Fruit fly (Drosophila melanogaster) whole organism, embryonic: ENCODE data around the gene DIP2.

ENCODE experiments used
- Ada2b ChIP-seq: fragments of 200-800 bp; sonication (Bioruptor generic); IDR thresholded peaks from 2 replicates; pipeline ENCODE4 v1.3.6; 2022; ENCODE audit warnings: missing biosample characterization, missing genetic modification characterization
- BtbVII ChIP-seq: fragments of 200-800 bp; sonication (Bioruptor generic); optimal IDR thresholded peaks from 3 replicates; lab custom pipeline; 2017; ENCODE audit warnings: missing biosample characterization, mild to moderate bottlenecking, missing genetic modification characterization
- CG10147 ChIP-seq: fragments of 200-800 bp; sonication (Bioruptor generic); optimal IDR thresholded peaks from 2 replicates; lab custom pipeline; 2019; ENCODE audit warnings: missing biosample characterization, mild to moderate bottlenecking, missing genetic modification characterization, moderate library complexity
- CG10462 ChIP-seq: fragments of 200-800 bp; sonication (Bioruptor generic); optimal IDR thresholded peaks from 2 replicates; lab custom pipeline; 2016; ENCODE audit warnings: missing biosample characterization, missing genetic modification characterization
- CG10565 ChIP-seq: fragments of 200-800 bp; sonication (Bioruptor generic); optimal IDR thresholded peaks from 3 replicates; lab custom pipeline; 2016; ENCODE audit warnings: missing biosample characterization, mild to moderate bottlenecking, missing genetic modification characterization
- CG11247 ChIP-seq: fragments of 200-800 bp; sonication (Bioruptor generic); IDR thresholded peaks from 2 replicates; pipeline ENCODE4 v1.3.6; 2022; ENCODE audit warnings: missing biosample characterization, missing genetic modification characterization
- CG13424 ChIP-seq: fragments of 200-800 bp; sonication (Bioruptor generic); optimal IDR thresholded peaks from 2 replicates; lab custom pipeline; 2019; ENCODE audit warnings: missing biosample characterization, mild to moderate bottlenecking, missing genetic modification characterization, moderate library complexity
- CG13775 ChIP-seq: fragments of 200-800 bp; sonication (Bioruptor generic); optimal IDR thresholded peaks from 3 replicates; lab custom pipeline; 2017; ENCODE audit warnings: missing biosample characterization, mild to moderate bottlenecking, missing genetic modification characterization
- CG16779 ChIP-seq: fragments of 200-800 bp; sonication (Bioruptor generic); IDR thresholded peaks from 2 replicates; pipeline ENCODE4 v1.3.6; 2022; ENCODE audit warnings: missing biosample characterization, missing genetic modification characterization
- CG17612 ChIP-seq: fragments of 200-800 bp; sonication (Bioruptor generic); IDR thresholded peaks from 2 replicates; pipeline ENCODE4 v1.3.6; 2022; ENCODE audit warnings: missing biosample characterization, missing genetic modification characterization
- CG17802 ChIP-seq: fragments of 200-800 bp; sonication (Bioruptor generic); optimal IDR thresholded peaks from 2 replicates; lab custom pipeline; 2018; ENCODE audit warnings: missing biosample characterization, mild to moderate bottlenecking, missing genetic modification characterization, moderate library complexity
- CG17912 ChIP-seq: fragments of 200-800 bp; sonication (Bioruptor generic); optimal IDR thresholded peaks from 2 replicates; lab custom pipeline; 2018; ENCODE audit warnings: missing biosample characterization, mild to moderate bottlenecking, missing genetic modification characterization
- CG18011 ChIP-seq: fragments of 200-800 bp; sonication (Bioruptor generic); optimal IDR thresholded peaks from 2 replicates; lab custom pipeline; 2017; ENCODE audit warnings: missing biosample characterization, missing genetic modification characterization, mild to moderate bottlenecking, moderate library complexity, missing genotype
- CG2889 ChIP-seq: fragments of 200-800 bp; sonication (Bioruptor generic); IDR thresholded peaks from 3 replicates; pipeline ENCODE4 v1.3.6; 2022; ENCODE audit warnings: missing biosample characterization, missing genetic modification characterization
- CG30020 ChIP-seq: fragments of 200-800 bp; optimal IDR thresholded peaks from 2 replicates; lab custom pipeline; 2019; ENCODE audit warnings: missing biosample characterization, mild to moderate bottlenecking, missing genetic modification characterization, moderate library complexity
- CG3065 ChIP-seq: fragments of 200-800 bp; sonication (Bioruptor generic); optimal IDR thresholded peaks from 2 replicates; lab custom pipeline; 2016; ENCODE audit warnings: missing biosample characterization, missing genetic modification characterization
- CG33557 ChIP-seq: fragments of 200-800 bp; sonication (Bioruptor generic); optimal IDR thresholded peaks from 2 replicates; lab custom pipeline; 2019; ENCODE audit warnings: missing biosample characterization, mild to moderate bottlenecking, missing genetic modification characterization, moderate library complexity
- CG43689 ChIP-seq: fragments of 200-800 bp; sonication (Bioruptor generic); IDR thresholded peaks from 2 replicates; pipeline ENCODE4 v1.3.6; 2022; ENCODE audit warnings: missing biosample characterization, missing genetic modification characterization
- CG6683 ChIP-seq: fragments of 200-800 bp; sonication (Bioruptor generic); optimal IDR thresholded peaks from 2 replicates; lab custom pipeline; 2017; ENCODE audit warnings: missing biosample characterization, mild to moderate bottlenecking, missing genetic modification characterization, missing genetic modification reagents
- CG7987 ChIP-seq: fragments of 200-800 bp; sonication (Bioruptor generic); optimal IDR thresholded peaks from 2 replicates; lab custom pipeline; 2018; ENCODE audit warnings: missing biosample characterization, mild to moderate bottlenecking, missing genetic modification characterization, moderate library complexity
- Camta ChIP-seq: fragments of 200-800 bp; sonication (Bioruptor generic); optimal IDR thresholded peaks from 2 replicates; lab custom pipeline; 2016; ENCODE audit warnings: missing biosample characterization, missing genetic modification characterization
- Dref ChIP-seq: fragments of 200-800 bp; sonication (Bioruptor generic); IDR thresholded peaks from 2 replicates; pipeline ENCODE4 v1.3.6; 2022; ENCODE audit warnings: missing biosample characterization, missing genetic modification characterization
- Fer2 ChIP-seq: fragments of 200-800 bp; sonication (Bioruptor generic); optimal IDR thresholded peaks from 2 replicates; lab custom pipeline; 2018; ENCODE audit warnings: missing biosample characterization, mild to moderate bottlenecking, missing genetic modification characterization, moderate library complexity
- MTF-1 ChIP-seq: fragments of 200-800 bp; sonication (Bioruptor generic); optimal IDR thresholded peaks from 2 replicates; lab custom pipeline; 2018; ENCODE audit warnings: missing biosample characterization, mild to moderate bottlenecking, missing genetic modification characterization, borderline replicate concordance
- Opbp ChIP-seq: fragments of 200-800 bp; sonication (Bioruptor generic); IDR thresholded peaks from 3 replicates; pipeline ENCODE4 v1.3.6; 2022; ENCODE audit warnings: missing biosample characterization, missing genetic modification characterization; ENCODE audit not compliant: partially characterized antibody
- aop ChIP-seq: fragments of 200-800 bp; sonication (Bioruptor generic); IDR thresholded peaks from 2 replicates; pipeline ENCODE4 v1.3.6; 2022; ENCODE audit warnings: missing biosample characterization, missing genetic modification characterization
- bbx ChIP-seq: fragments of 200-800 bp; sonication (Bioruptor generic); IDR thresholded peaks from 2 replicates; pipeline ENCODE4 v1.3.6; 2022; ENCODE audit warnings: missing biosample characterization, missing genetic modification characterization; ENCODE audit not compliant: partially characterized antibody
- cg ChIP-seq: fragments of 200-800 bp; sonication (Bioruptor generic); optimal IDR thresholded peaks from 3 replicates; lab custom pipeline; 2019; ENCODE audit warnings: missing biosample characterization, mild to moderate bottlenecking, missing genetic modification characterization, moderate library complexity
- chinmo ChIP-seq: fragments of 200-800 bp; sonication (Bioruptor generic); IDR thresholded peaks from 4 replicates; pipeline ENCODE4 v1.3.6; 2022; ENCODE audit warnings: missing biosample characterization, missing genetic modification characterization; ENCODE audit not compliant: partially characterized antibody
- dpn ChIP-seq, 2 experiments: fragments of 200-800 bp; sonication (Bioruptor generic); optimal IDR thresholded peaks; 3 replicates each; lab custom pipeline; 2016; ENCODE audit warnings: missing biosample characterization in 2 of 2, missing genetic modification characterization in 2 of 2
- fu2 ChIP-seq: fragments of 200-800 bp; sonication (Bioruptor generic); optimal IDR thresholded peaks from 2 replicates; lab custom pipeline; 2016; ENCODE audit warnings: missing biosample characterization, missing genetic modification characterization
- grn ChIP-seq: fragments of 200-800 bp; sonication (Bioruptor generic); optimal IDR thresholded peaks from 3 replicates; lab custom pipeline; 2017; ENCODE audit warnings: missing biosample characterization, missing genetic modification characterization
- gro ChIP-seq: fragments of 200-800 bp; sonication (Bioruptor generic); optimal IDR thresholded peaks from 2 replicates; lab custom pipeline; 2016; ENCODE audit warnings: missing biosample characterization, missing genetic modification characterization
- gsb ChIP-seq: fragments of 200-800 bp; sonication (Bioruptor generic); IDR thresholded peaks from 2 replicates; pipeline ENCODE4 v1.3.6; 2022; ENCODE audit warnings: missing biosample characterization, missing genetic modification characterization
- klu ChIP-seq: fragments of 200-800 bp; sonication (Bioruptor generic); IDR thresholded peaks from 2 replicates; pipeline ENCODE4 v1.3.6; 2022; ENCODE audit warnings: missing biosample characterization, missing genetic modification characterization
- lbe ChIP-seq: fragments of 200-800 bp; sonication (Bioruptor generic); optimal IDR thresholded peaks from 2 replicates; lab custom pipeline; 2016; ENCODE audit warnings: missing biosample characterization, mild to moderate bottlenecking, missing genetic modification characterization
- lola ChIP-seq, 3 experiments: fragments of >200 bp in 2 of 3; fragments of 200-800 bp in 1 of 3; sonication (Bioruptor generic) in 1 of 3; optimal IDR thresholded peaks; 2 replicates each; lab custom pipeline; 2017 to 2019; ENCODE audit warnings: missing biosample characterization in 3 of 3, missing genetic modification characterization in 3 of 3, mild to moderate bottlenecking in 1 of 3, moderate library complexity in 1 of 3
- mld ChIP-seq: fragments of 200-800 bp; sonication (Bioruptor generic); IDR thresholded peaks from 3 replicates; pipeline ENCODE4 v1.3.6; 2022; ENCODE audit warnings: missing biosample characterization, missing genetic modification characterization; ENCODE audit not compliant: partially characterized antibody
- odd ChIP-seq: fragments of 200-800 bp; sonication (Bioruptor generic); optimal IDR thresholded peaks from 2 replicates; lab custom pipeline; 2017; ENCODE audit warnings: missing biosample characterization, mild to moderate bottlenecking, missing genetic modification characterization
- pb ChIP-seq: fragments of 200-800 bp; sonication (Bioruptor generic); optimal IDR thresholded peaks from 3 replicates; lab custom pipeline; 2016; ENCODE audit warnings: missing biosample characterization, missing genetic modification characterization
- row ChIP-seq: fragments of 200-800 bp; sonication (Bioruptor generic); IDR thresholded peaks from 3 replicates; pipeline ENCODE4 v1.3.6; 2022; ENCODE audit warnings: missing biosample characterization, missing genetic modification characterization
- sc ChIP-seq, 3 experiments: fragments of >200 bp in 2 of 3; fragments of 200-800 bp in 1 of 3; sonication (Bioruptor generic) in 1 of 3; optimal IDR thresholded peaks; 2 replicates in 2 of 3; 3 replicates in 1 of 3; lab custom pipeline; 2017; ENCODE audit warnings: mild to moderate bottlenecking in 1 of 3, missing biosample characterization in 1 of 3, missing genetic modification characterization in 1 of 3, missing genetic modification reagents in 1 of 3
- sisA ChIP-seq: fragments of 200-800 bp; sonication (Bioruptor generic); IDR thresholded peaks from 2 replicates; pipeline ENCODE4 v1.3.6; 2022; ENCODE audit warnings: missing biosample characterization, missing genetic modification characterization
- sna ChIP-seq: fragments of 200-800 bp; sonication (Bioruptor generic); IDR thresholded peaks from 2 replicates; pipeline ENCODE4 v1.3.6; 2022; ENCODE audit warnings: missing biosample characterization, missing genetic modification characterization; ENCODE audit not compliant: partially characterized antibody
- tll ChIP-seq, 2 experiments: fragments of 200-800 bp in 1 of 2; fragments of >200 bp in 1 of 2; sonication (Bioruptor generic) in 1 of 2; optimal IDR thresholded peaks; 2 replicates each; lab custom pipeline; 2017 to 2019; ENCODE audit warnings: missing biosample characterization in 2 of 2, missing genetic modification characterization in 2 of 2, mild to moderate bottlenecking in 1 of 2, moderate library complexity in 1 of 2
- usp ChIP-seq: fragments of >200 bp; optimal IDR thresholded peaks from 2 replicates; lab custom pipeline; 2017; ENCODE audit warnings: missing biosample characterization, missing genetic modification characterization
- vfl ChIP-seq: fragments of 200-800 bp; sonication (Bioruptor generic); optimal IDR thresholded peaks from 2 replicates; lab custom pipeline; 2016; ENCODE audit warnings: missing biosample characterization, missing genetic modification characterization

The DIP2 gene

dm6 chr3L:223019-223902, 34.5 kb downstream of the DIP2 start, which contains the start of the genes pyx and CG33229 (continued):
- TF ChIP-seq tll (GFP tag; optimal IDR thresholded peaks at IDR 0.05; lab: Kevin White, UChicago) (no peak), bbx (GFP tag; lab: Robert Waterston, UW) (no peak), CG10147 (GFP tag; lab: Kevin White, UChicago) (peak; percentile 92), Opbp (GFP tag; lab: Robert Waterston, UW) (no peak), sc (optimal IDR thresholded peaks at IDR 0.05; lab: Kevin White, UChicago) (no peak), sc (GFP tag; optimal IDR thresholded peaks at IDR 0.05; lab: Kevin White, UChicago) (peak; percentile 75), grn (GFP tag; lab: Kevin White, UChicago) (peak; percentile 21), CG10462 (GFP tag; lab: Kevin White, UChicago) (peak; percentile 47), CG17912 (GFP tag; lab: Kevin White, UChicago) (peak; percentile 67), klu (GFP tag; lab: Robert Waterston, UW) (peak; percentile 71; the same call in 1 of the 2 replicates), CG43689 (GFP tag; lab: Robert Waterston, UW) (peak; percentile 60), CG2889 (GFP tag; lab: Robert Waterston, UW) (peak; percentile 60; the same call in 2 of the 3 replicates), CG3065 (GFP tag; lab: Kevin White, UChicago) (peak; percentile 44), lola (GFP tag; optimal IDR thresholded peaks at IDR 0.05; lab: Kevin White, UChicago) (peak in 1 of 3 experiments; percentile 80), CG6683 (peak; percentile 13), Ada2b (GFP tag; lab: Robert Waterston, UW) (peak; percentile 71), fu2 (peak; percentile 89), cg (GFP tag; lab: Kevin White, UChicago) (no peak), aop (GFP tag; lab: Robert Waterston, UW) (peak; percentile 70), CG13775 (GFP tag; lab: Kevin White, UChicago) (peak; percentile 90), CG11247 (peak; percentile 68), CG18011 (GFP tag; lab: Kevin White, UChicago) (peak; percentile 57), CG33557 (peak; percentile 41), BtbVII (peak; percentile 62), CG16779 (GFP tag; lab: Robert Waterston, UW) (peak; percentile 85), dpn (GFP tag; optimal IDR thresholded peaks at IDR 0.05; lab: Kevin White, UChicago) (peak; percentile 83 to 90), Fer2 (tag; lab: Kevin White, UChicago) (peak; percentile 76), vfl (GFP tag; lab: Kevin White, UChicago) (peak; percentile 85), sisA (GFP tag; lab: Robert Waterston, UW) (peak; percentile 79), CG17802 (tag; lab: Kevin White, UChicago) (peak; percentile 35), odd (peak; percentile 45), usp (GFP tag; lab: Kevin White, UChicago) (no peak), Dref (GFP tag; lab: Robert Waterston, UW) (peak; percentile 34), gro (GFP tag; lab: Kevin White, UChicago) (peak; percentile 75), CG17612 (GFP tag; lab: Robert Waterston, UW) (peak; percentile 50), lbe (GFP tag; lab: Kevin White, UChicago) (no peak), CG13424 (peak; percentile 87), CG10565 (GFP tag; lab: Kevin White, UChicago) (peak; percentile 32), row (GFP tag; lab: Robert Waterston, UW) (peak; percentile 88), CG30020 (tag; lab: Kevin White, UChicago) (peak; percentile 59), MTF-1 (GFP tag; lab: Kevin White, UChicago) (no peak), pb (GFP tag; lab: Kevin White, UChicago) (peak; percentile 44), mld (GFP tag; lab: Robert Waterston, UW) (no peak), sna (GFP tag; lab: Robert Waterston, UW) (peak; percentile 19; the same call in 1 of the 2 replicates), Camta (GFP tag; lab: Kevin White, UChicago) (peak; percentile 80), CG7987 (GFP tag; lab: Kevin White, UChicago) (peak; percentile 18), gsb (peak; percentile 75), chinmo (GFP tag; lab: Robert Waterston, UW) (no peak)
